Worm (Caenorhabditis elegans) whole organism, midembryonic: ENCODE data around the gene irld-48.

Experiments used
- cog-1 ChIP-seq: sonication (generic microtip); optimal IDR thresholded peaks from 2 replicates; lab custom pipeline; 2016; ENCODE audit warnings: missing genetic modification characterization, missing compliant biosample characterization
- flt-1 ChIP-seq: fragments of 200-800 bp; sonication (Bioruptor generic); IDR thresholded peaks from 2 replicates; pipeline ENCODE4 v1.3.6; 2022; ENCODE audit warnings: missing genetic modification characterization, missing compliant biosample characterization
- klf-2 ChIP-seq: fragments of 200-800 bp; sonication (Bioruptor generic); conservative IDR thresholded peaks from 2 replicates; pipeline ENCODE4 v1.3.6; 2022; ENCODE audit warnings: missing genetic modification reagents, missing genetic modification characterization, missing compliant biosample characterization
- med-1 ChIP-seq: sonication (generic microtip); optimal IDR thresholded peaks from 2 replicates; lab custom pipeline; 2017; ENCODE audit warnings: missing genetic modification characterization, mild to moderate bottlenecking, missing compliant biosample characterization, antibody characterized with exemption, missing genetic modification reagents; ENCODE audit not compliant: insufficient read depth
- ref-1 ChIP-seq: fragments of 200-800 bp; sonication (Bioruptor generic); conservative IDR thresholded peaks from 2 replicates; pipeline ENCODE4 v1.3.6; 2022; ENCODE audit warnings: missing genetic modification reagents, missing genetic modification characterization, missing compliant biosample characterization
- tab-1 ChIP-seq: fragments of 200-800 bp; sonication (Bioruptor generic); IDR thresholded peaks from 2 replicates; pipeline ENCODE4 v1.3.6; 2022; ENCODE audit warnings: missing genetic modification characterization, missing compliant biosample characterization
- ztf-23 ChIP-seq: fragments of 200-800 bp; sonication (Bioruptor generic); IDR thresholded peaks from 2 replicates; pipeline ENCODE4 v1.3.6; 2022; ENCODE audit warnings: missing genetic modification reagents, missing genetic modification characterization, missing compliant biosample characterization
- ztf-29 ChIP-seq: fragments of 200-800 bp; sonication (Bioruptor generic); IDR thresholded peaks from 2 replicates; pipeline ENCODE4 v1.3.6; 2022; ENCODE audit warnings: missing genetic modification reagents, missing genetic modification characterization, missing compliant biosample characterization

DNA sequence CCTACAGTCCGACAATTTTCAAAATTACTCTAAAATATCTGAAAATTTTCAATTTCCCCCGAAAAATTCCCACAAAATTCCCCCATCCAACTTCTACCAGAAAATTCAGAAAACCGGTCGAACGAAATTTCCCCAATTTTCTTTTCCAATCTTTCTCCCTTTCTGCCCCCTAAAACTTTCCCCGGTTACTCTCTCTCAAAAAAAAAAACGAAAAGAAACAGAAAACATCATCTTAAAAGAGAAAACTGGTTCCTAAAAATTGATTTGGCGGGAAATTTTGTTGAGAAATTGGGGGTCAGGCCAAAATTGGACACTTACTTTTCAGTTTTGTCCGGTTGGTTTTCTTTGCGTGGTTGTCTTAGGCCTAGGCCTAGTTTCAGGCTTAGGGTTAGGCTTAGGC is 21.8 kb downstream of the irld-48 start:
- TF ChIP-seq klf-2 (GFP tag; lab: Robert Waterston, UW) (no peak), med-1 (GFP tag; lab: Kevin White, UChicago) (no peak), ztf-29 (GFP tag; lab: Robert Waterston, UW) (no peak), flt-1 (GFP tag; lab: Robert Waterston, UW) (no peak), tab-1 (no peak), ztf-23 (no peak), ref-1 (GFP tag; lab: Robert Waterston, UW) (no peak), cog-1 (tag; lab: Kevin White, UChicago) (no peak)
